Worm (Caenorhabditis elegans) whole organism, late embryonic: ENCODE data around the gene sra-33.

ENCODE experiments used
- Y22D7AL.16 ChIP-seq: sonication (generic microtip); optimal IDR thresholded peaks from 2 replicates; lab custom pipeline; 2016; ENCODE audit warnings: missing genetic modification characterization, missing compliant biosample characterization
- ama-1 ChIP-seq: fragments of 150-350 bp; optimal IDR thresholded peaks from 2 replicates; lab custom pipeline; 2014
- ceh-2 ChIP-seq: sonication (generic microtip); optimal IDR thresholded peaks from 2 replicates; lab custom pipeline; 2016; ENCODE audit warnings: missing genotype, missing genetic modification characterization, missing compliant biosample characterization
- ceh-30 ChIP-seq: fragments of 150-350 bp; optimal IDR thresholded peaks from 2 replicates; lab custom pipeline; 2014; ENCODE audit warnings: missing biosample characterization, missing genetic modification characterization
- ceh-6 ChIP-seq: fragments of 200-800 bp; sonication (Bioruptor generic); optimal IDR thresholded peaks from 2 replicates; lab custom pipeline; 2018; ENCODE audit warnings: mild to moderate bottlenecking, missing genetic modification characterization, missing compliant biosample characterization
- che-1 ChIP-seq: sonication (generic microtip); optimal IDR thresholded peaks from 2 replicates; lab custom pipeline; 2016; ENCODE audit warnings: mild to moderate bottlenecking, missing genetic modification characterization, missing compliant biosample characterization
- dve-1 ChIP-seq: sonication (generic microtip); optimal IDR thresholded peaks from 2 replicates; lab custom pipeline; 2017; ENCODE audit warnings: antibody characterized with exemption, mild to moderate bottlenecking, missing genetic modification characterization, missing compliant biosample characterization
- fkh-10 ChIP-seq: fragments of 150-350 bp; optimal IDR thresholded peaks from 2 replicates; lab custom pipeline; 2014; ENCODE audit warnings: missing biosample characterization, missing genetic modification reagents, missing genetic modification characterization
- nfya-1 ChIP-seq: sonication (generic microtip); optimal IDR thresholded peaks from 2 replicates; lab custom pipeline; 2017; ENCODE audit warnings: missing genetic modification characterization, mild to moderate bottlenecking, missing compliant biosample characterization, antibody characterized with exemption, moderate library complexity
- nhr-232 ChIP-seq: sonication (generic microtip); optimal IDR thresholded peaks from 2 replicates; lab custom pipeline; 2016; ENCODE audit warnings: missing genetic modification characterization, missing compliant biosample characterization
- pqm-1 ChIP-seq: sonication (generic microtip); optimal IDR thresholded peaks from 2 replicates; lab custom pipeline; 2016; ENCODE audit warnings: missing genetic modification characterization, missing compliant biosample characterization
- rnt-1 ChIP-seq: sonication (generic microtip); optimal IDR thresholded peaks from 2 replicates; lab custom pipeline; 2016; ENCODE audit warnings: missing genetic modification characterization, missing compliant biosample characterization

- TF ChIP-seq nhr-232 (no peak), Y22D7AL.16 (tag; lab: Kevin White, UChicago) (no peak), che-1 (no peak), ceh-30 (no peak), ceh-2 (tag; lab: Kevin White, UChicago) (no peak), dve-1 (tag; lab: Kevin White, UChicago) (no peak), nfya-1 (tag; lab: Kevin White, UChicago) (no peak), ama-1 (lab: Kevin White, UChicago) (no peak), pqm-1 (no peak), ceh-6 (GFP tag; lab: Kevin White, UChicago) (no peak), rnt-1 (tag; lab: Kevin White, UChicago) (no peak), fkh-10 (no peak)
These were observed 6.5 kb upstream of the sra-33 start, which contains the start of gene sra-34 for ce11 chrII:4543568-4543967.
